Fruit fly (Drosophila melanogaster) whole organism, adult: ENCODE results near the gene Ccp84Ad.

Experiments used
- CG33017 ChIP-seq: fragments of 200-800 bp; sonication (Bioruptor generic); optimal IDR thresholded peaks from 2 replicates; lab custom pipeline; 2018; ENCODE audit warnings: missing biosample characterization, mild to moderate bottlenecking, missing genetic modification characterization, moderate library complexity
- Clk ChIP-seq: fragments of 200-800 bp; sonication (Bioruptor generic); optimal IDR thresholded peaks from 2 replicates; lab custom pipeline; 2017; ENCODE audit warnings: missing biosample characterization, missing genetic modification characterization

- no peak for TF ChIP-seq Clk (GFP tag; lab: Kevin White, UChicago)
- no peak for TF ChIP-seq CG33017 (tag; lab: Kevin White, UChicago)
Measured at dm6 chr3R:6687219-6687618, 5.3 kb upstream of the Ccp84Ad start.
